Fruit fly (Drosophila melanogaster): Measurements from ENCODE around the gene CG13933.
A peak's percentile ranks its signal among the peaks of the same experiment; 100 is the strongest.

The CG13933 gene

DNA sequence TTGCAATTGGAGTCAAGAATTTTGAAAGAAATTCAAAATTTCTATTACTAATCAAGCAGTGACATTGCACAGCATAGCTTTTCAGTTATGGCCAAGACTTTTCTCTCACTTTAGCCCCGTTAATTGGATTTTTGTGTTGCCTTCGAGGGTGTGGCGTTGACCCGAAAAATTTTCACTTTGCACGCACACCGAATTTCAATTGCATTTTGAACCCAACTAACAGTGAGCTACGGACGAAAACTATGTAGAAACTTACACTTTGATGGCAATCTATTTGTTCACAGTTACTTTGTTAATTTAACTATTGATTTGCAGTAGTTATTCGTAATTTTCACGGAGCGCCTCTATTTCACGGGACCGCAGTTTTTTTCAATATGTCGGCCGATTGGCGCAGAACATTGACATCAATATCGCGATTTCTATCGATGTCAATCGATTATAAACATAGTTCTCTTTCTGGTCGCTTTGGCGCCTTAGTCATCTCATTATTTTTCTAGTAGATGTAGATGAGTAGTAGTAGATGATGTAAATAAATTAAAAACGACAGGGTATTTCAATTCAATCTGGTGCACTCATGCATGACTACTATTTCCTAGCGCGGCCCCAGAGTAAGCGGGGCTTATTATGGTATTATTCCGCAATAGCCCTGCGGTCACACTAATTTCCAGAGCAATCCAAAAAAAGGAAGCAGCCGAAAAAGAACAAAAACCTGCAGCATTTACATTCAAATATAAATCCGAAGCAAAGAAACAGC, 20.2 kb upstream of the CG13933 start, which contains the start of the genes alpha-Spec, dlt and Cdc37 (continued):
- TF ChIP-seq CG34376 (GFP tag; optimal IDR thresholded peaks at IDR 0.05) (peak; percentile 31), hbn (GFP tag; IDR thresholded peaks at IDR 0.05; ENCODE audit: partially characterized antibody) (peak; percentile 73), emc (GFP tag; optimal IDR thresholded peaks at IDR 0.05) (no peak), Dek (tag; optimal IDR thresholded peaks at IDR 0.05) (peak; percentile 2), HmgD (GFP tag; optimal IDR thresholded peaks at IDR 0.05) (peak; percentile 38), nmo (GFP tag; optimal IDR thresholded peaks at IDR 0.05) (peak; percentile 54), eyg (GFP tag; optimal IDR thresholded peaks at IDR 0.05) (peak; percentile 34), Sin3A (optimal IDR thresholded peaks at IDR 0.05) (peak; percentile 80), gsb-n (tag; optimal IDR thresholded peaks at IDR 0.05) (no peak), Xrp1 (GFP tag; IDR thresholded peaks at IDR 0.05) (0 out of 2 replicates have a peak, but pooled peaks have one; percentile 9), Meics (GFP tag; optimal IDR thresholded peaks at IDR 0.05) (no peak), crp (GFP tag; optimal IDR thresholded peaks at IDR 0.05) (peak in 1 of 2 experiments; percentile 50), CG42726 (GFP tag; IDR thresholded peaks at IDR 0.05; ENCODE audit: partially characterized antibody) (peak; percentile 66), CG5245 (GFP tag; optimal IDR thresholded peaks at IDR 0.05) (peak; percentile 11), mam (GFP tag; optimal IDR thresholded peaks at IDR 0.05) (peak; percentile 41), CG12659 (GFP tag; optimal IDR thresholded peaks at IDR 0.05) (peak; percentile 72), CG15601 (tag; optimal IDR thresholded peaks at IDR 0.05) (peak; percentile 26), MBD-R2 (GFP tag; IDR thresholded peaks at IDR 0.05) (peak; percentile 29; the same call in 1 of the 2 replicates), CG1529 (GFP tag; optimal IDR thresholded peaks at IDR 0.05) (no peak), nom (GFP tag; optimal IDR thresholded peaks at IDR 0.05) (peak; percentile 55), CG2875 (GFP tag; optimal IDR thresholded peaks at IDR 0.05) (peak; percentile 34), CG4854 (GFP tag; optimal IDR thresholded peaks at IDR 0.05) (peak; percentile 20), CG33557 (GFP tag; optimal IDR thresholded peaks at IDR 0.05) (peak; percentile 29), CG2116 (GFP tag; optimal IDR thresholded peaks at IDR 0.05) (peak; percentile 82), Dll (GFP tag; IDR thresholded peaks at IDR 0.05; ENCODE audit: partially characterized antibody) (peak; percentile 84), chif (GFP tag; optimal IDR thresholded peaks at IDR 0.05) (peak in 1 of 2 experiments; percentile 32), Bgb (GFP tag; IDR thresholded peaks at IDR 0.05; ENCODE audit: partially characterized antibody) (peak; percentile 79), NfI (GFP tag; optimal IDR thresholded peaks at IDR 0.05) (peak; percentile 35), amos (GFP tag; IDR thresholded peaks at IDR 0.05; ENCODE audit: partially characterized antibody) (peak; percentile 79), da (GFP tag; optimal IDR thresholded peaks at IDR 0.05) (no peak), mirr (GFP tag; optimal IDR thresholded peaks at IDR 0.05) (no peak), YL-1 (GFP tag; optimal IDR thresholded peaks at IDR 0.05) (peak; percentile 85), Side (GFP tag; optimal IDR thresholded peaks at IDR 0.05) (peak; percentile 30), dysf (GFP tag; IDR thresholded peaks at IDR 0.05) (0 out of 3 replicates have a peak, but pooled peaks have one; percentile 16), CoRest (tag; optimal IDR thresholded peaks at IDR 0.05) (peak; percentile 20), ems (GFP tag; optimal IDR thresholded peaks at IDR 0.05) (no peak), NC2β (GFP tag; optimal IDR thresholded peaks at IDR 0.05) (peak; percentile 37), psq (GFP tag; optimal IDR thresholded peaks at IDR 0.05) (no peak), CG10147 (GFP tag; optimal IDR thresholded peaks at IDR 0.05) (peak; percentile 27), Rfx (GFP tag; IDR thresholded peaks at IDR 0.05) (peak; percentile 51), inv (GFP tag; IDR thresholded peaks at IDR 0.05; ENCODE audit: partially characterized antibody) (peak; percentile 76), CG3838 (GFP tag; optimal IDR thresholded peaks at IDR 0.05) (no peak), CG33213 (GFP tag; optimal IDR thresholded peaks at IDR 0.05) (peak; percentile 59), CG7963 (GFP tag; IDR thresholded peaks at IDR 0.05; ENCODE audit: partially characterized antibody) (peak; percentile 79), sd (tag; optimal IDR thresholded peaks at IDR 0.05) (no peak), peb (GFP tag; IDR thresholded peaks at IDR 0.05) (no peak), CG18262 (tag; optimal IDR thresholded peaks at IDR 0.05) (peak; percentile 43), CrebB (tag; optimal IDR thresholded peaks at IDR 0.05) (peak; percentile 55)
